Worm (Caenorhabditis elegans) whole organism, L2 larva: ENCODE results near the gene kle-2.

Source experiments
- C34F6.9 ChIP-seq: fragments of 150-350 bp; optimal IDR thresholded peaks from 2 replicates; lab custom pipeline; 2014; ENCODE audit warnings: missing biosample characterization, missing genetic modification characterization
- F13H6.1 ChIP-seq: sonication (generic microtip); optimal IDR thresholded peaks from 2 replicates; lab custom pipeline; 2016; ENCODE audit warnings: missing genetic modification characterization, missing compliant biosample characterization
- R02D3.7 ChIP-seq: fragments of 150-350 bp; optimal IDR thresholded peaks from 2 replicates; lab custom pipeline; 2014; ENCODE audit warnings: missing biosample characterization, missing genetic modification characterization
- Y55F3AM.14 ChIP-seq: fragments of 200-800 bp; sonication (Bioruptor generic); optimal IDR thresholded peaks from 2 replicates; lab custom pipeline; 2018; ENCODE audit warnings: mild to moderate bottlenecking, missing genetic modification characterization, missing compliant biosample characterization
- ZK546.5 ChIP-seq: sonication (generic microtip); optimal IDR thresholded peaks from 2 replicates; lab custom pipeline; 2017; ENCODE audit warnings: missing biosample characterization, missing genetic modification characterization
- alr-1 ChIP-seq: fragments of 150-350 bp; optimal IDR thresholded peaks from 2 replicates; lab custom pipeline; 2014; ENCODE audit warnings: missing biosample characterization, missing genetic modification characterization
- aly-2 ChIP-seq: fragments of 150-350 bp; optimal IDR thresholded peaks from 2 replicates; lab custom pipeline; 2014; ENCODE audit warnings: missing biosample characterization, missing genetic modification characterization
- ama-1 ChIP-seq: fragments of 150-350 bp; optimal IDR thresholded peaks from 2 replicates; lab custom pipeline; 2018; ENCODE audit warnings: inconsistent platforms
- blmp-1 ChIP-seq: sonication (generic microtip); optimal IDR thresholded peaks from 2 replicates; lab custom pipeline; 2017; ENCODE audit warnings: missing genetic modification characterization, mild to moderate bottlenecking, missing compliant biosample characterization, antibody characterized with exemption, moderate library complexity; ENCODE audit not compliant: insufficient read depth
- ceh-16 ChIP-seq: fragments of 150-350 bp; optimal IDR thresholded peaks from 2 replicates; lab custom pipeline; 2014; ENCODE audit warnings: missing biosample characterization, missing genetic modification characterization
- crh-2 ChIP-seq: sonication (generic microtip); optimal IDR thresholded peaks from 2 replicates; lab custom pipeline; 2017; ENCODE audit warnings: missing biosample characterization, missing genetic modification characterization
- dmd-4 ChIP-seq: sonication (generic microtip); optimal IDR thresholded peaks from 2 replicates; lab custom pipeline; 2017; ENCODE audit warnings: missing biosample characterization, missing genetic modification characterization
- egl-27 ChIP-seq: sonication (generic microtip); optimal IDR thresholded peaks from 3 replicates; lab custom pipeline; 2017; ENCODE audit warnings: missing biosample characterization, missing genetic modification reagents, missing genetic modification characterization
- elt-1 ChIP-seq: fragments of 150-350 bp; optimal IDR thresholded peaks from 2 replicates; lab custom pipeline; 2014; ENCODE audit warnings: missing biosample characterization, missing genetic modification characterization
- fos-1 ChIP-seq: fragments of 150-350 bp; optimal IDR thresholded peaks from 2 replicates; lab custom pipeline; 2014; ENCODE audit warnings: missing biosample characterization, missing genetic modification characterization
- gmeb-1 ChIP-seq: fragments of 150-350 bp; optimal IDR thresholded peaks from 2 replicates; lab custom pipeline; 2014; ENCODE audit warnings: missing biosample characterization, missing genetic modification characterization
- lin-11 ChIP-seq: fragments of 150-350 bp; sonication (generic microtip); optimal IDR thresholded peaks from 2 replicates; lab custom pipeline; 2014; ENCODE audit warnings: missing biosample characterization, missing genetic modification characterization, inconsistent platforms, mixed read lengths
- lin-13 ChIP-seq: fragments of 150-350 bp; optimal IDR thresholded peaks from 2 replicates; lab custom pipeline; 2014; ENCODE audit warnings: missing biosample characterization, missing genetic modification reagents, missing genetic modification characterization
- lsy-2 ChIP-seq, 2 experiments: fragments of 150-350 bp in 1 of 2; sonication (generic microtip) in 1 of 2; optimal IDR thresholded peaks; 2 replicates each; lab custom pipeline; 2014 to 2017; ENCODE audit warnings: missing biosample characterization in 2 of 2, missing genetic modification characterization in 2 of 2
- mab-5 ChIP-seq: fragments of 150-350 bp; optimal IDR thresholded peaks from 2 replicates; lab custom pipeline; 2014; ENCODE audit warnings: missing biosample characterization, missing genetic modification characterization
- mbf-1 ChIP-seq: sonication (generic microtip); optimal IDR thresholded peaks from 2 replicates; lab custom pipeline; 2017; ENCODE audit warnings: missing biosample characterization, missing genetic modification characterization
- mdl-1 ChIP-seq, 2 experiments: fragments of 150-350 bp in 1 of 2; sonication (generic microtip) in 1 of 2; optimal IDR thresholded peaks; 2 replicates each; lab custom pipeline; 2017; ENCODE audit warnings: missing biosample characterization in 2 of 2, missing genetic modification characterization in 2 of 2
- nhr-10 ChIP-seq: sonication (generic microtip); optimal IDR thresholded peaks from 2 replicates; lab custom pipeline; 2017; ENCODE audit warnings: missing biosample characterization, missing genetic modification characterization
- nhr-12 ChIP-seq: fragments of 150-350 bp; optimal IDR thresholded peaks from 2 replicates; lab custom pipeline; 2014; ENCODE audit warnings: missing biosample characterization, missing genetic modification characterization
- nhr-129 ChIP-seq: fragments of 150-350 bp; optimal IDR thresholded peaks from 2 replicates; lab custom pipeline; 2014; ENCODE audit warnings: missing biosample characterization, missing genetic modification characterization
- nhr-21 ChIP-seq: fragments of 150-350 bp; optimal IDR thresholded peaks from 2 replicates; lab custom pipeline; 2014; ENCODE audit warnings: missing biosample characterization, missing genetic modification characterization
- nhr-237 ChIP-seq: fragments of 150-350 bp; optimal IDR thresholded peaks from 2 replicates; lab custom pipeline; 2014; ENCODE audit warnings: missing biosample characterization, missing genetic modification characterization
- nhr-25 ChIP-seq: fragments of 150-350 bp; sonication (generic microtip); optimal IDR thresholded peaks from 3 replicates; lab custom pipeline; 2014; ENCODE audit warnings: missing biosample characterization, missing genetic modification characterization
- nhr-6 ChIP-seq: fragments of 150-350 bp; optimal IDR thresholded peaks from 2 replicates; lab custom pipeline; 2014; ENCODE audit warnings: missing biosample characterization, missing genetic modification characterization
- nhr-77 ChIP-seq: fragments of 150-350 bp; optimal IDR thresholded peaks from 2 replicates; lab custom pipeline; 2014; ENCODE audit warnings: missing biosample characterization, missing genetic modification characterization
- sem-4 ChIP-seq: fragments of 150-350 bp; optimal IDR thresholded peaks from 2 replicates; lab custom pipeline; 2014; ENCODE audit warnings: missing biosample characterization, missing genetic modification reagents, missing genetic modification characterization
- sma-3 ChIP-seq: sonication (generic microtip); optimal IDR thresholded peaks from 2 replicates; lab custom pipeline; 2016; ENCODE audit warnings: missing genetic modification reagents, missing genetic modification characterization, missing compliant biosample characterization
- sma-9 ChIP-seq, 2 experiments: fragments of 150-350 bp in 1 of 2; sonication (generic microtip) in 1 of 2; optimal IDR thresholded peaks; 2 replicates each; lab custom pipeline; 2014 to 2016; ENCODE audit warnings: missing genetic modification characterization in 2 of 2, mild to moderate bottlenecking in 1 of 2, missing biosample characterization in 1 of 2, missing compliant biosample characterization in 1 of 2, missing genetic modification reagents in 1 of 2, moderate library complexity in 1 of 2
- unc-55 ChIP-seq: fragments of 150-350 bp; sonication (generic microtip); optimal IDR thresholded peaks from 3 replicates; lab custom pipeline; 2014; ENCODE audit warnings: missing biosample characterization, missing genetic modification reagents, missing genetic modification characterization
- zag-1 ChIP-seq: fragments of 150-350 bp; optimal IDR thresholded peaks from 2 replicates; lab custom pipeline; 2014; ENCODE audit warnings: missing biosample characterization, missing genetic modification characterization
- ztf-1 ChIP-seq: fragments of 200-800 bp; sonication (Bioruptor generic); conservative IDR thresholded peaks from 2 replicates; pipeline ENCODE4 v1.3.6; 2022; ENCODE audit warnings: missing genetic modification characterization, missing compliant biosample characterization
- ztf-4 ChIP-seq: fragments of 150-350 bp; optimal IDR thresholded peaks from 2 replicates; lab custom pipeline; 2014; ENCODE audit warnings: missing biosample characterization, missing genetic modification characterization

Gene kle-2

ce11 chrIII:7928549-7929129 lies 12.9 kb upstream of the kle-2 start, which contains the start of the genes C29E4.13 and npp-15 (continued):
- TF ChIP-seq ama-1 (lab: Kevin White, UChicago) = no peak
- TF ChIP-seq nhr-12 (tag; lab: Kevin White, UChicago) = no peak
- no peak for TF ChIP-seq Y55F3AM.14 (GFP tag; lab: Kevin White, UChicago)

- TF ChIP-seq blmp-1 (tag; lab: Kevin White, UChicago) = peak; percentile 6
- peak; percentile 34 for TF ChIP-seq fos-1 (tag; lab: Kevin White, UChicago)
- no peak for TF ChIP-seq ceh-16
- TF ChIP-seq sma-9 (GFP tag; optimal IDR thresholded peaks at IDR 0.05; lab: Kevin White, UChicago) = no peak
- no peak for TF ChIP-seq sma-9 (tag; optimal IDR thresholded peaks at IDR 0.05; lab: Kevin White, UChicago)
- TF ChIP-seq alr-1 (tag; lab: Kevin White, UChicago) = no peak
- TF ChIP-seq gmeb-1 = no peak
- no peak for TF ChIP-seq lsy-2 (tag; optimal IDR thresholded peaks at IDR 0.05; lab: Kevin White, UChicago)
- no peak for TF ChIP-seq crh-2 (tag; lab: Kevin White, UChicago)
- no peak for TF ChIP-seq elt-1 (tag; lab: Kevin White, UChicago)
- TF ChIP-seq Y55F3AM.14 (GFP tag; lab: Kevin White, UChicago) = no peak
- TF ChIP-seq mbf-1 = no peak
- TF ChIP-seq nhr-10 (tag; lab: Kevin White, UChicago) = no peak
- TF ChIP-seq ztf-1 = no peak
- TF ChIP-seq ZK546.5 (tag; lab: Kevin White, UChicago) = no peak
- TF ChIP-seq nhr-6 = no peak
Observed at ce11 chrIII:7933235-7933634, 8.3 kb upstream of the kle-2 start, which contains the start of gene ran-2. ran-2 (plus strand) TSS chrIII:7933535.

- TF ChIP-seq ZK546.5 (tag; lab: Kevin White, UChicago) (no peak), lin-11 (tag; lab: Kevin White, UChicago) (no peak), nhr-12 (tag; lab: Kevin White, UChicago) (no peak), lsy-2 (tag; optimal IDR thresholded peaks at IDR 0.05; lab: Kevin White, UChicago) (no peak), unc-55 (no peak), ztf-4 (no peak), nhr-6 (no peak), ama-1 (lab: Kevin White, UChicago) (no peak), blmp-1 (tag; lab: Kevin White, UChicago) (no peak), sma-3 (no peak), nhr-10 (tag; lab: Kevin White, UChicago) (no peak), elt-1 (tag; lab: Kevin White, UChicago) (no peak), gmeb-1 (no peak), dmd-4 (tag; lab: Kevin White, UChicago) (no peak), F13H6.1 (tag; lab: Kevin White, UChicago) (no peak), sem-4 (no peak), mdl-1 (tag; optimal IDR thresholded peaks at IDR 0.05; lab: Kevin White, UChicago) (no peak), nhr-21 (tag; lab: Kevin White, UChicago) (no peak), Y55F3AM.14 (GFP tag; lab: Kevin White, UChicago) (no peak), mab-5 (tag; lab: Kevin White, UChicago) (no peak)
Observed at ce11 chrIII:7937548-7937947, 4.0 kb upstream of the kle-2 start, which contains the start of gene C29E4.10. C29E4.10 (plus strand) TSS chrIII:7937848.

ce11 chrIII:7940819-7941218 lies 698 bp upstream of the kle-2 start, which contains the start of gene C29E4.12:
C29E4.12 (plus strand) TSS chrIII:7941151.
- TF ChIP-seq alr-1 (tag; lab: Kevin White, UChicago) (no peak), ama-1 (lab: Kevin White, UChicago) (peak; percentile 31), lsy-2 (tag; optimal IDR thresholded peaks at IDR 0.05; lab: Kevin White, UChicago) (peak; percentile 51 to 88), nhr-77 (tag; lab: Kevin White, UChicago) (peak; percentile 30), blmp-1 (tag; lab: Kevin White, UChicago) (no peak), F13H6.1 (tag; lab: Kevin White, UChicago) (peak; percentile 46), egl-27 (tag; lab: Kevin White, UChicago) (no peak), nhr-25 (peak; percentile 60), R02D3.7 (tag; lab: Kevin White, UChicago) (peak; percentile 20), sma-3 (peak; percentile 61), zag-1 (tag; lab: Kevin White, UChicago) (no peak), crh-2 (tag; lab: Kevin White, UChicago) (peak; percentile 49), ceh-16 (no peak), ztf-1 (no peak), lin-11 (tag; lab: Kevin White, UChicago) (peak; percentile 70), sem-4 (no peak), nhr-237 (tag; lab: Kevin White, UChicago) (no peak), lin-13 (GFP tag; lab: Kevin White, UChicago) (peak; percentile 68), aly-2 (no peak), mab-5 (tag; lab: Kevin White, UChicago) (peak; percentile 56), sma-9 (GFP tag; optimal IDR thresholded peaks at IDR 0.05; lab: Kevin White, UChicago) (peak; percentile 58), sma-9 (tag; optimal IDR thresholded peaks at IDR 0.05; lab: Kevin White, UChicago) (no peak), unc-55 (peak; percentile 86), C34F6.9 (tag; lab: Kevin White, UChicago) (peak; percentile 81), gmeb-1 (peak; percentile 97), nhr-21 (tag; lab: Kevin White, UChicago) (peak; percentile 42), nhr-129 (peak; percentile 64), Y55F3AM.14 (GFP tag; lab: Kevin White, UChicago) (no peak)
